Fruit fly (Drosophila melanogaster): ENCODE data around the gene Atg3.

Atg3 gene

DNA sequence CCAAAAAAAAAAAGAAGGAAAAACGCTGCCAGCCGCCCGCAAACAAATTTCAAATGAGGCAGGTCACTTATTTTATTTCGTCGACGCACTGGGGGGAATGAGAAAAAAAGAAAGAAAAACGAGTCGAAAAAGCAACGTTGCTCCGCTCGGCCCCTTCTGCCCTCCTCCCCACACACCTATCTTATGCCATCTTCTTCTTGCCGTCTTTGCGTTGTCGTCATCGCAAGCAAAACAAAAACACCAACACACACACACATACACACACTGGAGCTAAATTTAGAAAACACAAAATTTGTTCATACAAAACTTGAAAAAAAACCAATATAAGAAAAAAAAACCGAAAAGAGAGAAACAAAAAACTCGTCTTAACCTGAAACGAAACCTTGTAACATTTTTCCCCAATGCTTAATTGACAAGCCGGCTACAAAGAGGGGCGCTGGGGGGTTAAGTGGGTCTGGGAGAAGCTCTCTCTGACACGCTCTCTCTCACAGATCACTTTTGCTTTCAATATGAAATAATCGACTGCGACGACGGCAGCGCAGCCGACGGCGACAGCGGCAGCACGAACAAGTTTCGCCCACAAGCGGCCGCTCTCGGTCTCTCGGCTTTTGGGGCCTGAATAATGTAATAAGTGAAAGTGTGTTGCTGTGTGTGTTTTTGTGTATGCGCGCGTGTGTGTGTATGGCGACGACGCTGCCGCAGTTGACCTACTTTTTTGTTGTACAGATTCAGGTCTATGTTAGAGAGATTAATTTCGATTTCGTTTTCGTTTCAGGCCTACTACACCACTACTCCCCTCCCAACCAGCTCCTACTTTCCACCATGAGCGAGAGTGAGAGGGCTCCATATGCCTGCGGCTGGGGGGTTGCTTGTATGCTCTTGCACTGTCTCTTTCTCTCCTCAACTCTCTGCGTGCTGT, 22.9 kb downstream of the Atg3 start (continued):
- TF ChIP-seq Kr (GFP tag; optimal IDR thresholded peaks at IDR 0.05) (peak; percentile 36), nom (GFP tag; optimal IDR thresholded peaks at IDR 0.05) (peak; percentile 82), CG17802 (tag; optimal IDR thresholded peaks at IDR 0.05) (no peak), Hr3 (GFP tag; optimal IDR thresholded peaks at IDR 0.05) (peak; percentile 92), Taf1 (GFP tag; IDR thresholded peaks at IDR 0.05) (no peak), fd3F (GFP tag; optimal IDR thresholded peaks at IDR 0.05) (no peak), CG13624 (GFP tag; optimal IDR thresholded peaks at IDR 0.05) (peak; percentile 8), sc (optimal IDR thresholded peaks at IDR 0.05) (no peak), sc (GFP tag; optimal IDR thresholded peaks at IDR 0.05) (peak; percentile 59), pros (GFP tag; optimal IDR thresholded peaks at IDR 0.05) (no peak), crol (GFP tag; IDR thresholded peaks at IDR 0.05) (peak; percentile 96), CG10654 (GFP tag; optimal IDR thresholded peaks at IDR 0.05) (no peak), ash1 (GFP tag; optimal IDR thresholded peaks at IDR 0.05) (no peak), Blimp-1 (GFP tag; optimal IDR thresholded peaks at IDR 0.05) (peak; percentile 100), gce (GFP tag; IDR thresholded peaks at IDR 0.05) (peak; percentile 11; the same call in 1 of the 3 replicates), Hr39 (optimal IDR thresholded peaks at IDR 0.05) (no peak), CG11696 (GFP tag; IDR thresholded peaks at IDR 0.05) (peak; percentile 32; the same call in 1 of the 2 replicates), Oaz (GFP tag; IDR thresholded peaks at IDR 0.05) (no peak), Hr78 (GFP tag; optimal IDR thresholded peaks at IDR 0.05) (peak in 1 of 2 experiments; percentile 36), CHES-1-like (GFP tag; optimal IDR thresholded peaks at IDR 0.05) (peak; percentile 29), CG13296 (GFP tag; optimal IDR thresholded peaks at IDR 0.05) (peak; percentile 1), Fer1 (GFP tag; optimal IDR thresholded peaks at IDR 0.05) (no peak), Xbp1 (GFP tag; optimal IDR thresholded peaks at IDR 0.05) (no peak), vfl (GFP tag; optimal IDR thresholded peaks at IDR 0.05) (no peak), Chrac-16 (GFP tag; optimal IDR thresholded peaks at IDR 0.05) (no peak), Doc3 (GFP tag; IDR thresholded peaks at IDR 0.05; ENCODE audit: partially characterized antibody) (no peak), CG8290 (GFP tag; optimal IDR thresholded peaks at IDR 0.05) (no peak), CG8290 (tag; optimal IDR thresholded peaks at IDR 0.05) (peak; percentile 13 to 49), ab (GFP tag; optimal IDR thresholded peaks at IDR 0.05) (peak; percentile 32), z (GFP tag; IDR thresholded peaks at IDR 0.05) (peak; percentile 62; the same call in 2 of the 3 replicates), ftz-f1 (GFP tag; optimal IDR thresholded peaks at IDR 0.05) (peak; percentile 99), sug (tag; optimal IDR thresholded peaks at IDR 0.05) (peak; percentile 85), vvl (GFP tag; IDR thresholded peaks at IDR 0.05) (peak; percentile 25; the same call in 1 of the 2 replicates), Hey (tag; optimal IDR thresholded peaks at IDR 0.05) (no peak), Dll (GFP tag; IDR thresholded peaks at IDR 0.05; ENCODE audit: partially characterized antibody) (0 out of 4 replicates have a peak, but pooled peaks have one; percentile 13), cwo (GFP tag; optimal IDR thresholded peaks at IDR 0.05) (peak; percentile 24), cg (GFP tag; optimal IDR thresholded peaks at IDR 0.05) (peak; percentile 87), tap (tag; optimal IDR thresholded peaks at IDR 0.05) (peak; percentile 3), CG17612 (GFP tag; IDR thresholded peaks at IDR 0.05) (no peak), CG7745 (tag; optimal IDR thresholded peaks at IDR 0.05) (peak; percentile 8), Opbp (GFP tag; IDR thresholded peaks at IDR 0.05; ENCODE audit: partially characterized antibody) (0 out of 3 replicates have a peak, but pooled peaks have one; percentile 12), CG7556 (GFP tag; optimal IDR thresholded peaks at IDR 0.05) (no peak), mirr (GFP tag; optimal IDR thresholded peaks at IDR 0.05) (peak; percentile 68), stc (GFP tag; IDR thresholded peaks at IDR 0.05) (peak; percentile 37; the same call in 1 of the 2 replicates), kni (GFP tag; optimal IDR thresholded peaks at IDR 0.05) (peak; percentile 96), ato (GFP tag; IDR thresholded peaks at IDR 0.05; ENCODE audit: partially characterized antibody) (no peak), ATbp (GFP tag; optimal IDR thresholded peaks at IDR 0.05) (no peak), Scr (GFP tag; IDR thresholded peaks at IDR 0.05; ENCODE audit: partially characterized antibody) (no peak)

Measured in whole organism, embryonic.